Worm (Caenorhabditis elegans) whole organism, late embryonic: ENCODE results near the gene Y105C5B.11.

Source experiments
- T23F11.4 ChIP-seq: fragments of 200-800 bp; sonication (Bioruptor generic); optimal IDR thresholded peaks from 2 replicates; lab custom pipeline; 2018; ENCODE audit warnings: mild to moderate bottlenecking, missing genetic modification characterization, missing compliant biosample characterization
- ahr-1 ChIP-seq: sonication (generic microtip); optimal IDR thresholded peaks from 2 replicates; lab custom pipeline; 2016; ENCODE audit warnings: missing genetic modification characterization, missing compliant biosample characterization
- ama-1 ChIP-seq: fragments of 150-350 bp; optimal IDR thresholded peaks from 2 replicates; lab custom pipeline; 2014
- ceh-18 ChIP-seq: sonication (generic microtip); optimal IDR thresholded peaks from 2 replicates; lab custom pipeline; 2016; ENCODE audit warnings: missing genetic modification characterization, missing compliant biosample characterization
- ceh-31 ChIP-seq: sonication (generic microtip); optimal IDR thresholded peaks from 2 replicates; lab custom pipeline; 2016; ENCODE audit warnings: missing genetic modification characterization, missing compliant biosample characterization
- ceh-34 ChIP-seq: sonication (generic microtip); optimal IDR thresholded peaks from 2 replicates; lab custom pipeline; 2016; ENCODE audit warnings: mild to moderate bottlenecking, missing genetic modification characterization, missing compliant biosample characterization
- ceh-48 ChIP-seq: sonication (generic microtip); optimal IDR thresholded peaks from 2 replicates; lab custom pipeline; 2016; ENCODE audit warnings: missing genetic modification characterization, inconsistent platforms, missing compliant biosample characterization
- ceh-6 ChIP-seq: fragments of 200-800 bp; sonication (Bioruptor generic); optimal IDR thresholded peaks from 2 replicates; lab custom pipeline; 2018; ENCODE audit warnings: mild to moderate bottlenecking, missing genetic modification characterization, missing compliant biosample characterization
- dmd-4 ChIP-seq: sonication (generic microtip); optimal IDR thresholded peaks from 2 replicates; lab custom pipeline; 2016; ENCODE audit warnings: borderline replicate concordance, missing genetic modification characterization, missing compliant biosample characterization
- dve-1 ChIP-seq: sonication (generic microtip); optimal IDR thresholded peaks from 2 replicates; lab custom pipeline; 2017; ENCODE audit warnings: antibody characterized with exemption, mild to moderate bottlenecking, missing genetic modification characterization, missing compliant biosample characterization
- elt-2 ChIP-seq: sonication (generic microtip); optimal IDR thresholded peaks from 2 replicates; lab custom pipeline; 2016; ENCODE audit warnings: missing genetic modification reagents, missing genetic modification characterization, missing compliant biosample characterization
- elt-4 ChIP-seq: sonication (generic microtip); optimal IDR thresholded peaks from 2 replicates; lab custom pipeline; 2016; ENCODE audit warnings: missing genetic modification characterization, missing compliant biosample characterization
- ets-4 ChIP-seq: sonication (generic microtip); optimal IDR thresholded peaks from 2 replicates; lab custom pipeline; 2016; ENCODE audit warnings: missing genetic modification characterization, missing compliant biosample characterization
- fax-1 ChIP-seq: sonication (generic microtip); optimal IDR thresholded peaks from 2 replicates; lab custom pipeline; 2016; ENCODE audit warnings: missing genotype, missing genetic modification characterization, missing compliant biosample characterization
- hlh-13 ChIP-seq: fragments of 200-800 bp; sonication (Bioruptor generic); optimal IDR thresholded peaks from 2 replicates; lab custom pipeline; 2018; ENCODE audit warnings: mild to moderate bottlenecking, missing genetic modification characterization, missing compliant biosample characterization
- hlh-15 ChIP-seq: sonication (generic microtip); optimal IDR thresholded peaks from 2 replicates; lab custom pipeline; 2016; ENCODE audit warnings: missing genetic modification characterization, missing compliant biosample characterization
- hlh-30 ChIP-seq: sonication (generic microtip); optimal IDR thresholded peaks from 2 replicates; lab custom pipeline; 2017; ENCODE audit warnings: antibody characterized with exemption, missing genetic modification characterization, missing compliant biosample characterization; ENCODE audit not compliant: insufficient read depth
- hlh-6 ChIP-seq: sonication (generic microtip); optimal IDR thresholded peaks from 2 replicates; lab custom pipeline; 2016; ENCODE audit warnings: missing genotype, missing genetic modification characterization, missing compliant biosample characterization
- hlh-8 ChIP-seq: sonication (generic microtip); optimal IDR thresholded peaks from 2 replicates; lab custom pipeline; 2016; ENCODE audit warnings: missing genotype, missing genetic modification characterization, missing compliant biosample characterization
- mec-3 ChIP-seq: sonication (generic microtip); optimal IDR thresholded peaks from 2 replicates; lab custom pipeline; 2016; ENCODE audit warnings: borderline replicate concordance, missing genetic modification characterization, missing compliant biosample characterization
- nhr-232 ChIP-seq: sonication (generic microtip); optimal IDR thresholded peaks from 2 replicates; lab custom pipeline; 2016; ENCODE audit warnings: missing genetic modification characterization, missing compliant biosample characterization
- npax-4 ChIP-seq: sonication (generic microtip); optimal IDR thresholded peaks from 2 replicates; lab custom pipeline; 2016; ENCODE audit warnings: missing genetic modification characterization, missing compliant biosample characterization
- odd-2 ChIP-seq: sonication (generic microtip); optimal IDR thresholded peaks from 2 replicates; lab custom pipeline; 2017; ENCODE audit warnings: antibody characterized with exemption, mild to moderate bottlenecking, missing genetic modification characterization, missing compliant biosample characterization
- pag-3 ChIP-seq: sonication (generic microtip); optimal IDR thresholded peaks from 2 replicates; lab custom pipeline; 2016; ENCODE audit warnings: missing compliant biosample characterization, missing genetic modification characterization, borderline replicate concordance
- pax-1 ChIP-seq: fragments of 150-350 bp; optimal IDR thresholded peaks from 2 replicates; lab custom pipeline; 2014; ENCODE audit warnings: missing biosample characterization, missing genetic modification characterization
- pha-2 ChIP-seq: sonication (generic microtip); optimal IDR thresholded peaks from 2 replicates; lab custom pipeline; 2017; ENCODE audit warnings: mild to moderate bottlenecking, missing genetic modification characterization, missing compliant biosample characterization
- pha-4 ChIP-seq: fragments of 150-350 bp; optimal IDR thresholded peaks from 2 replicates; lab custom pipeline; 2018; ENCODE audit warnings: missing biosample characterization, missing genetic modification reagents, missing genetic modification characterization
- pqm-1 ChIP-seq: sonication (generic microtip); optimal IDR thresholded peaks from 2 replicates; lab custom pipeline; 2016; ENCODE audit warnings: missing genetic modification characterization, missing compliant biosample characterization
- ref-2 ChIP-seq: sonication (generic microtip); optimal IDR thresholded peaks from 2 replicates; lab custom pipeline; 2016; ENCODE audit warnings: missing genetic modification characterization, missing compliant biosample characterization
- rnt-1 ChIP-seq: sonication (generic microtip); optimal IDR thresholded peaks from 2 replicates; lab custom pipeline; 2016; ENCODE audit warnings: missing genetic modification characterization, missing compliant biosample characterization
- syd-9 ChIP-seq: sonication (generic microtip); optimal IDR thresholded peaks from 2 replicates; lab custom pipeline; 2016; ENCODE audit warnings: mild to moderate bottlenecking, missing genetic modification characterization, moderate library complexity, missing compliant biosample characterization
- tbx-2 ChIP-seq: sonication (generic microtip); optimal IDR thresholded peaks from 2 replicates; lab custom pipeline; 2016; ENCODE audit warnings: missing genetic modification characterization, missing compliant biosample characterization
- ttx-3 ChIP-seq: sonication (generic microtip); optimal IDR thresholded peaks from 2 replicates; lab custom pipeline; 2016; ENCODE audit warnings: missing genetic modification reagents, missing genetic modification characterization, missing compliant biosample characterization
- unc-42 ChIP-seq: sonication (generic microtip); optimal IDR thresholded peaks from 2 replicates; lab custom pipeline; 2016; ENCODE audit warnings: missing genotype, missing genetic modification characterization, missing compliant biosample characterization
- unc-86 ChIP-seq: sonication (generic microtip); optimal IDR thresholded peaks from 2 replicates; lab custom pipeline; 2016; ENCODE audit warnings: missing genetic modification characterization, missing compliant biosample characterization
- zip-5 ChIP-seq: sonication (generic microtip); optimal IDR thresholded peaks from 2 replicates; lab custom pipeline; 2016; ENCODE audit warnings: missing genetic modification characterization, missing compliant biosample characterization
- ztf-16 ChIP-seq: sonication (generic microtip); optimal IDR thresholded peaks from 2 replicates; lab custom pipeline; 2017; ENCODE audit warnings: missing genetic modification characterization, missing compliant biosample characterization

Gene Y105C5B.11

DNA sequence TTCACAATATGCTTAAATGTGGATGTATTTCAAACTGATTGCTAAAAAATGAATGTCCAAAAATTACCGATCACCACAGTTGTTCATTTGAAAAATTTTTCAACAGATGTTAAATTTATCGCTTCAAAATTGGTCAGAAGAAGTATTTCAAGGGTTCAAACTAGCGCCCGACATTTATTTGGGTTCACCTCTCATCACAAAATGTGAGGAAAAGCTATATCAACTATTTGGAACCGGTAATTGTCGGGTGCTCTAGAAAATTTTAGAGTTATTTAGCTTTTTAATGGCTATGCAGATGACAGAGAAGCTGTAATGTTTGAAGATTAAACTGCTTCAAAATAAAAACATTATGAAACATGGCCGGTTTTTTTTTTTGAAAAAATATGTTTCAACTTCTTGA, 19.8 kb upstream of the Y105C5B.11 start:
- TF ChIP-seq ceh-18 (tag; lab: Kevin White, UChicago), result no peak
- TF ChIP-seq ama-1, result no peak
- TF ChIP-seq hlh-6, result no peak
- TF ChIP-seq unc-42 (tag; lab: Kevin White, UChicago), result no peak
- no peak for TF ChIP-seq tbx-2 (tag; lab: Kevin White, UChicago)
- TF ChIP-seq nhr-232 (tag; lab: Kevin White, UChicago), result no peak
- no peak for TF ChIP-seq ceh-34 (tag; lab: Kevin White, UChicago)
- no peak for TF ChIP-seq ceh-31
- no peak for TF ChIP-seq pha-4 (tag; lab: Kevin White, UChicago)
- no peak for TF ChIP-seq hlh-30 (tag; lab: Kevin White, UChicago)
- no peak for TF ChIP-seq pha-2 (tag; lab: Kevin White, UChicago)
- no peak for TF ChIP-seq ztf-16
- TF ChIP-seq dve-1 (tag; lab: Kevin White, UChicago), result no peak
- TF ChIP-seq ref-2, result no peak
- no peak for TF ChIP-seq dmd-4 (tag; lab: Kevin White, UChicago)
- TF ChIP-seq rnt-1 (tag; lab: Kevin White, UChicago), result no peak
- TF ChIP-seq fax-1, result no peak
- no peak for TF ChIP-seq pqm-1 (tag; lab: Kevin White, UChicago)

DNA sequence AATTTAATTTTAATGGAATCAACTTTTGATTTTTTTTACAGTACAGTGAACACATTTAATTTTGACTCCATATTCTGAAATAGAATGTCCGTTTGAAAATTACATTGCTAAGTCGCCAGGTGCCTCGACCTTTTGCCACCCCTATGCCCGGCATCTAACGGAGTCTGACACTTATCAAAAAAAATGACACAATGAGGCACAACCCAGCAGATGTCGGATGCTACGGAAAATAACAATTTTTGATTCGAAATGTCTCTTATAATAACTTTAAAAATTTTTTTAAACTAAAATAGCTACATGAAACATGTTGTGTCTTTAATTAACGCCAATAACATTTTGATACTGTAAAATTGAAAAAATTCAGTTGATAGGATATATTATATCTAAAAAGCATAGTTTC, 14.0 kb upstream of the Y105C5B.11 start:
- TF ChIP-seq ets-4 (tag; lab: Kevin White, UChicago) (no peak), unc-86 (tag; lab: Kevin White, UChicago) (no peak), mec-3 (tag; lab: Kevin White, UChicago) (no peak), nhr-232 (tag; lab: Kevin White, UChicago) (no peak), odd-2 (tag; lab: Kevin White, UChicago) (no peak), syd-9 (tag; lab: Kevin White, UChicago) (no peak), elt-4 (tag; lab: Kevin White, UChicago) (no peak), ceh-6 (GFP tag; lab: Kevin White, UChicago) (no peak)

DNA sequence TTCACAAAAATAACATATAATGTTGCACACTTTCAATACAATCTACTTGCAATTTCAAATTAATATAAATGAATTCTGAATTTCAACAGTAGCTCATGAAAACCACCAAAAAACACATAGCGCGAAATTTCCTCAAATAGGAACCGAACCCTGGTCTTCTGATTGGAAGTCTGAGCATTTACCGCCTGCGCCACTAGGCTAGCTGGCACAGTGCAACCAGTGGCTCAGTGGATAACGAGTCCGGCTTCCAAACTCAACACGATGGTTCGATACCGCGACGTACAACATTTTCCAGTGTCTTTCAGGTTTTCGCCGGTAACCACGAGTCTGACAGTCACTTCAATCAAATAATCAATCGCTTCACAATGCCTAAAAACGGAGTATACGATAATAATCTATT, 12.4 kb upstream of the Y105C5B.11 start:
- TF ChIP-seq ceh-48 (tag; lab: Kevin White, UChicago) (no peak), ahr-1 (tag; lab: Kevin White, UChicago) (no peak), fax-1 (no peak), pag-3 (tag; lab: Kevin White, UChicago) (no peak), T23F11.4 (GFP tag; lab: Kevin White, UChicago) (no peak), zip-5 (tag; lab: Kevin White, UChicago) (no peak)

DNA sequence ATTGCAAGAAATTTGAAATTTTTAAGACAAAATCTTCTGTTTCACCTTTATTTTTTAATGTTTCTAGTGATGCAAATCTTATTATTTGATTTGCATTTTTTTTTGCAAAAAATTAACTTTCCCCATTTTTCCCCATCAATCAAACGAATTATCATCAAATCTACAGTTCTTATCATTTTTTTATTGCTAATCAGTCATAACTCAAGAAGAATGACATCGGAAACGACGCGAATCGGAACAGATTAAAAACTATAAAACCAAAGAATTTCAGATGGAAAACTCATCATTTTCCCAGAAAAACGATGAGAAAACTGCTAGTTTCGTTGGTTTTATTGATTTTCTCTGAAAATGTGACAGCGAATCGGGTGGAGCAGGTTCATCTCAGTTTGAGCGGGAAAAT, 10.3 kb upstream of the Y105C5B.11 start, which contains the start of gene Y105C5B.15:
TSS of gene Y105C5B.15 (plus strand) at position 297 of the 400 bp plus-strand sequence.
- TF ChIP-seq elt-2 (tag; lab: Kevin White, UChicago), result peak; percentile 1
- TF ChIP-seq pax-1 (tag; lab: Kevin White, UChicago), result no peak

DNA sequence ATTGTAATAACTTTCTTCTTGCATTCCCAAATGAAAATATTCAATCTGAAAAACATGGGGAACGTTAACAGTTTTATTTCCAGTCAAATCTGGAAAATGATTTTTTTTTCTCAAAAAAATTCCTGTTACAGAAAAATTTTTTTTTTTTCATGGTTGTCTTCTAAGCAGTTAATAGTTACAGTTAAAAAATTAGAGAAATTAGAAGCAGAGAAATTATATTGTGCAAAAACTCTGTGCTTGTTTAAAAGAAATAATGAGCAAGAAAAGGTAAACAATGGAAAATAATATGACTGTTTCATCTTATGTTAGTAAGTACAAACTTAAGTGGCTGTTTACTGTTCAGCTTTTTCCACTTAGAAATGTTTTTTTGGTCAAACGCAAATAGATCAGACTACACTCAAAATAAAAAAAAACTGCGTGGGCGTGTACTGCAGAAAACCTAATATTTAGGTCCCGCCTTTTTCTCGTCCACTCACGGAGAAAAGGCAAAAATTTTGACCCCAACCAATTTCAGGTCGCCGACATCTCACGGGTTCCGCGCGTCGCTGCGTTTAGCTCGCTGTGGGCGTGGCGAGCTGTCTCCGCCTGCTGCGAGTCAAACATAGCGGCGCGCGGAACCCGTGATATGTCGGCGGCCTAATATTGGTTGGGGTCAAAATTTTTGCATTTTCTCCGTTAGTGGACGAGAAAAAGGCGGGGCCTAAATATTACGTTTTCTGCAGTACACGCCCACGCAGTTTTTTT, 9.7 kb upstream of the Y105C5B.11 start, which contains the start of gene ifas-3:
TSS of gene ifas-3 (minus strand) at position 51 of the 744 bp plus-strand sequence.
- TF ChIP-seq npax-4 (no peak), hlh-8 (tag; lab: Kevin White, UChicago) (no peak), dve-1 (tag; lab: Kevin White, UChicago) (no peak), ceh-18 (tag; lab: Kevin White, UChicago) (no peak), hlh-15 (tag; lab: Kevin White, UChicago) (no peak), fax-1 (no peak), ttx-3 (tag; lab: Kevin White, UChicago) (no peak), hlh-13 (no peak)
